Fruit fly (Drosophila melanogaster): Measurements from ENCODE around the gene CG12147.

DNA sequence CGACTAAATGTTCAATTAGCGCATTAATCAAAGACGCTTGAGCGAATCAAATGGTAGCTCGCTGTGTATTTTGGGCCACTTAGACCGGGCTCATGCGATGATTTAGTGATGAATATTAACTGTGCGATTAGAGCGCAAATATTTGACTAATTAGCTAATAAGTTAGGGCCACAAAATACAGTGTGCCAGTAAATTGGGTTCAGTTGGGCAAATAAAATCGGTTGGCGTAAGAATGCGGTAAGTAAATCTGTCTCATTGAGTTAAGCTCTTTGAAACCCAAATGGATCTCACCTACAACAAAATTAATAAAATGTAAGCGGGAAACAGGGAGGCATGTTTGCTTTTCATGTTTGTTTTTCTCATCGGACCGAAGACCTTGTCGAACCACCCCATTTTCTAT, 6.6 kb downstream of the CG12147 start:
- TF ChIP-seq gl (tag; optimal IDR thresholded peaks at IDR 0.05) (no peak), fd96Ca (GFP tag; IDR thresholded peaks at IDR 0.05) (no peak), CG9948 (tag; optimal IDR thresholded peaks at IDR 0.05) (no peak), CG14655 (GFP tag; optimal IDR thresholded peaks at IDR 0.05) (no peak), CG8301 (tag; optimal IDR thresholded peaks at IDR 0.05) (no peak), CG13204 (GFP tag; optimal IDR thresholded peaks at IDR 0.05) (no peak), Pif1A (GFP tag; optimal IDR thresholded peaks at IDR 0.05) (no peak), CG15710 (tag; optimal IDR thresholded peaks at IDR 0.05) (no peak), CG34367 (tag; optimal IDR thresholded peaks at IDR 0.05) (no peak), D1 (tag; optimal IDR thresholded peaks at IDR 0.05) (no peak), Ets98B (GFP tag; IDR thresholded peaks at IDR 0.05) (no peak), CG12605 (GFP tag; IDR thresholded peaks at IDR 0.05) (no peak), Pif1B (GFP tag; optimal IDR thresholded peaks at IDR 0.05) (no peak), rn (GFP tag; IDR thresholded peaks at IDR 0.05) (no peak)

All from whole organism, pupa.